Worm (Caenorhabditis elegans) whole organism, late embryonic: ENCODE data around the gene math-39.

Experiments
- ets-4 ChIP-seq: sonication (generic microtip); optimal IDR thresholded peaks from 2 replicates; lab custom pipeline; 2016; ENCODE audit warnings: missing genetic modification characterization, missing compliant biosample characterization
- sox-4 ChIP-seq: sonication (generic microtip); optimal IDR thresholded peaks from 2 replicates; lab custom pipeline; 2017; ENCODE audit warnings: mild to moderate bottlenecking, missing genetic modification characterization, inconsistent platforms, missing compliant biosample characterization
- tbx-2 ChIP-seq: sonication (generic microtip); optimal IDR thresholded peaks from 2 replicates; lab custom pipeline; 2016; ENCODE audit warnings: missing genetic modification characterization, missing compliant biosample characterization

- no peak for TF ChIP-seq ets-4 (tag; lab: Kevin White, UChicago)
- no peak for TF ChIP-seq sox-4 (tag; lab: Kevin White, UChicago)
- TF ChIP-seq tbx-2 = no peak
Observed at ce11 chrII:1875658-1876057, 43.5 kb downstream of the math-39 start, which contains the start of gene math-13.
